Fruit fly (Drosophila melanogaster) whole organism, embryonic: Measurements from ENCODE around the gene Cyp4ac2.
A peak's percentile ranks its signal among the peaks of the same experiment; 100 is the strongest.

Experiments
- ATbp ChIP-seq: fragments of 200-800 bp; sonication (Bioruptor generic); optimal IDR thresholded peaks from 2 replicates; lab custom pipeline; 2017; ENCODE audit warnings: missing biosample characterization, mild to moderate bottlenecking, missing genetic modification characterization, missing genetic modification reagents
- Bdp1 ChIP-seq: fragments of 200-800 bp; sonication (Bioruptor generic); optimal IDR thresholded peaks from 3 replicates; lab custom pipeline; 2016; ENCODE audit warnings: missing biosample characterization, missing genetic modification characterization
- CG10543 ChIP-seq: fragments of 200-800 bp; sonication (Bioruptor generic); optimal IDR thresholded peaks from 3 replicates; lab custom pipeline; 2017; ENCODE audit warnings: missing biosample characterization, mild to moderate bottlenecking, missing genetic modification characterization, moderate library complexity
- CG10979 ChIP-seq: fragments of 200-800 bp; sonication (Bioruptor generic); optimal IDR thresholded peaks from 2 replicates; lab custom pipeline; 2018; ENCODE audit warnings: missing biosample characterization, mild to moderate bottlenecking, missing genetic modification characterization, moderate library complexity
- CG11398 ChIP-seq: fragments of 200-800 bp; sonication (Bioruptor generic); optimal IDR thresholded peaks from 2 replicates; lab custom pipeline; 2016; ENCODE audit warnings: missing biosample characterization, missing genetic modification characterization
- CG12219 ChIP-seq: fragments of 200-800 bp; sonication (Bioruptor generic); optimal IDR thresholded peaks from 3 replicates; lab custom pipeline; 2018; ENCODE audit warnings: missing biosample characterization, mild to moderate bottlenecking, missing genetic modification characterization
- CG12744 ChIP-seq: fragments of 200-800 bp; sonication (Bioruptor generic); optimal IDR thresholded peaks from 2 replicates; lab custom pipeline; 2016; ENCODE audit warnings: missing biosample characterization, missing genetic modification characterization
- CG13624 ChIP-seq: fragments of 200-800 bp; sonication (Bioruptor generic); optimal IDR thresholded peaks from 2 replicates; lab custom pipeline; 2016; ENCODE audit warnings: missing biosample characterization, missing genetic modification characterization
- CG14014 ChIP-seq: fragments of 200-800 bp; sonication (Bioruptor generic); IDR thresholded peaks from 2 replicates; pipeline ENCODE4 v1.3.6; 2022; ENCODE audit warnings: missing biosample characterization, missing genetic modification characterization
- CG16813 ChIP-seq: fragments of 200-800 bp; sonication (Bioruptor generic); IDR thresholded peaks from 3 replicates; pipeline ENCODE4 v1.3.6; 2022; ENCODE audit warnings: missing biosample characterization, missing genetic modification characterization; ENCODE audit not compliant: partially characterized antibody
- CG18764 ChIP-seq: fragments of 200-800 bp; sonication (Bioruptor generic); optimal IDR thresholded peaks from 3 replicates; lab custom pipeline; 2016; ENCODE audit warnings: missing biosample characterization, missing genetic modification characterization
- CG2120 ChIP-seq: fragments of 200-800 bp; sonication (Bioruptor generic); optimal IDR thresholded peaks from 3 replicates; lab custom pipeline; 2016; ENCODE audit warnings: missing biosample characterization, missing genetic modification characterization
- CG31441 ChIP-seq: fragments of 200-800 bp; sonication (Bioruptor generic); IDR thresholded peaks from 2 replicates; pipeline ENCODE4 v1.3.6; 2022; ENCODE audit warnings: missing biosample characterization, missing genetic modification characterization
- CG4617 ChIP-seq: fragments of 200-800 bp; sonication (Bioruptor generic); optimal IDR thresholded peaks from 3 replicates; lab custom pipeline; 2016; ENCODE audit warnings: missing biosample characterization, missing genetic modification characterization, borderline replicate concordance
- CG5180 ChIP-seq: fragments of 200-800 bp; sonication (Bioruptor generic); optimal IDR thresholded peaks from 3 replicates; lab custom pipeline; 2017; ENCODE audit warnings: missing biosample characterization, missing genetic modification characterization, mild to moderate bottlenecking, moderate library complexity, missing genetic modification reagents
- CG6854 ChIP-seq: fragments of 200-800 bp; sonication (Bioruptor generic); optimal IDR thresholded peaks from 3 replicates; lab custom pipeline; 2017; ENCODE audit warnings: missing biosample characterization, mild to moderate bottlenecking, missing genetic modification characterization
- CG7786 ChIP-seq: fragments of 200-800 bp; sonication (Bioruptor generic); optimal IDR thresholded peaks from 2 replicates; lab custom pipeline; 2016; ENCODE audit warnings: missing biosample characterization, missing genetic modification characterization
- CG8388 ChIP-seq: fragments of 200-800 bp; sonication (Bioruptor generic); optimal IDR thresholded peaks from 2 replicates; lab custom pipeline; 2019; ENCODE audit warnings: missing biosample characterization, mild to moderate bottlenecking, missing genetic modification characterization, moderate library complexity
- D19B ChIP-seq: fragments of 200-800 bp; sonication (Bioruptor generic); optimal IDR thresholded peaks from 2 replicates; lab custom pipeline; 2017; ENCODE audit warnings: missing biosample characterization, mild to moderate bottlenecking, missing genetic modification characterization
- Dbx ChIP-seq: fragments of 200-800 bp; sonication (Bioruptor generic); IDR thresholded peaks from 3 replicates; pipeline ENCODE4 v1.3.6; 2022; ENCODE audit warnings: missing biosample characterization, missing genetic modification characterization
- Dek ChIP-seq: fragments of 200-800 bp; sonication (Bioruptor generic); optimal IDR thresholded peaks from 3 replicates; lab custom pipeline; 2019; ENCODE audit warnings: missing biosample characterization, mild to moderate bottlenecking, missing genetic modification characterization, moderate library complexity
- ERR ChIP-seq: fragments of 200-800 bp; sonication (Bioruptor generic); optimal IDR thresholded peaks from 2 replicates; lab custom pipeline; 2016; ENCODE audit warnings: missing biosample characterization, missing genetic modification characterization
- HmgD ChIP-seq: fragments of 200-800 bp; sonication (Bioruptor generic); optimal IDR thresholded peaks from 3 replicates; lab custom pipeline; 2016; ENCODE audit warnings: missing biosample characterization, missing genetic modification characterization
- Hr51 ChIP-seq, 2 experiments: fragments of 200-800 bp; sonication (Bioruptor generic); optimal IDR thresholded peaks; 2 replicates in 1 of 2; 3 replicates in 1 of 2; lab custom pipeline; 2016 to 2018; ENCODE audit warnings: missing biosample characterization in 2 of 2, missing genetic modification characterization in 2 of 2, mild to moderate bottlenecking in 1 of 2, moderate library complexity in 1 of 2
- Lim3 ChIP-seq: fragments of 200-800 bp; sonication (Bioruptor generic); IDR thresholded peaks from 2 replicates; pipeline ENCODE4 v1.3.6; 2022; ENCODE audit warnings: missing biosample characterization, missing genetic modification characterization
- Meics ChIP-seq: fragments of 200-800 bp; sonication (Bioruptor generic); optimal IDR thresholded peaks from 2 replicates; lab custom pipeline; 2017; ENCODE audit warnings: missing biosample characterization, mild to moderate bottlenecking, missing genetic modification characterization
- Nf-YB ChIP-seq: fragments of 200-800 bp; sonication (Bioruptor generic); optimal IDR thresholded peaks from 3 replicates; lab custom pipeline; 2019; ENCODE audit warnings: missing biosample characterization, mild to moderate bottlenecking, missing genetic modification characterization, moderate library complexity
- Pdp1 ChIP-seq, 2 experiments: fragments of 200-800 bp; sonication (Bioruptor generic); optimal IDR thresholded peaks; 3 replicates each; lab custom pipeline; 2016; ENCODE audit warnings: missing biosample characterization in 2 of 2, missing genetic modification characterization in 2 of 2, mild to moderate bottlenecking in 1 of 2, moderate library complexity in 1 of 2
- Poxn ChIP-seq: fragments of 200-800 bp; sonication (Bioruptor generic); IDR thresholded peaks from 2 replicates; pipeline ENCODE4 v1.3.6; 2022; ENCODE audit warnings: missing biosample characterization, missing genetic modification characterization
- Rfx ChIP-seq: fragments of 200-800 bp; sonication (Bioruptor generic); IDR thresholded peaks from 2 replicates; pipeline ENCODE4 v1.3.6; 2022; ENCODE audit warnings: missing biosample characterization, missing genetic modification characterization
- ac ChIP-seq: fragments of 200-800 bp; sonication (Bioruptor generic); optimal IDR thresholded peaks from 3 replicates; lab custom pipeline; 2017; ENCODE audit warnings: missing biosample characterization, mild to moderate bottlenecking, missing genetic modification characterization
- bcd ChIP-seq: fragments of 200-800 bp; sonication (Bioruptor generic); optimal IDR thresholded peaks from 2 replicates; lab custom pipeline; 2017; ENCODE audit warnings: missing biosample characterization, mild to moderate bottlenecking, missing genetic modification characterization
- cwo ChIP-seq: fragments of 200-800 bp; sonication (Bioruptor generic); optimal IDR thresholded peaks from 3 replicates; lab custom pipeline; 2017; ENCODE audit warnings: missing biosample characterization, missing genetic modification characterization, mild to moderate bottlenecking, moderate library complexity, missing genetic modification reagents
- dmrt99B ChIP-seq: fragments of 200-800 bp; sonication (Bioruptor generic); optimal IDR thresholded peaks from 2 replicates; lab custom pipeline; 2018; ENCODE audit warnings: missing biosample characterization, mild to moderate bottlenecking, missing genetic modification characterization, moderate library complexity
- en ChIP-seq: fragments of 200-800 bp; sonication (Bioruptor generic); optimal IDR thresholded peaks from 2 replicates; lab custom pipeline; 2016; ENCODE audit warnings: missing biosample characterization, missing genetic modification characterization
- esg ChIP-seq: fragments of 200-800 bp; sonication (Bioruptor generic); conservative IDR thresholded peaks from 2 replicates; pipeline ENCODE4 v1.3.6; 2022; ENCODE audit warnings: missing biosample characterization, missing genetic modification characterization
- fu2 ChIP-seq: fragments of 200-800 bp; sonication (Bioruptor generic); optimal IDR thresholded peaks from 2 replicates; lab custom pipeline; 2016; ENCODE audit warnings: missing biosample characterization, missing genetic modification characterization
- gem ChIP-seq: fragments of 200-800 bp; sonication (Bioruptor generic); optimal IDR thresholded peaks from 2 replicates; lab custom pipeline; 2019; ENCODE audit warnings: missing biosample characterization, mild to moderate bottlenecking, missing genetic modification characterization, moderate library complexity
- grau ChIP-seq: fragments of 200-800 bp; optimal IDR thresholded peaks from 3 replicates; lab custom pipeline; 2019; ENCODE audit warnings: missing biosample characterization, mild to moderate bottlenecking, missing genetic modification characterization, moderate library complexity
- klu ChIP-seq: fragments of 200-800 bp; sonication (Bioruptor generic); IDR thresholded peaks from 2 replicates; pipeline ENCODE4 v1.3.6; 2022; ENCODE audit warnings: missing biosample characterization, missing genetic modification characterization
- knrl ChIP-seq: fragments of 200-800 bp; sonication (Bioruptor generic); IDR thresholded peaks from 3 replicates; pipeline ENCODE4 v1.3.6; 2022; ENCODE audit warnings: missing biosample characterization, missing genetic modification characterization; ENCODE audit not compliant: partially characterized antibody
- lilli ChIP-seq: fragments of 200-800 bp; sonication (Bioruptor generic); optimal IDR thresholded peaks from 3 replicates; lab custom pipeline; 2016; ENCODE audit warnings: missing biosample characterization, missing genetic modification characterization
- nau ChIP-seq: fragments of 200-800 bp; sonication (Bioruptor generic); optimal IDR thresholded peaks from 3 replicates; lab custom pipeline; 2017; ENCODE audit warnings: missing biosample characterization, mild to moderate bottlenecking, missing genetic modification characterization, missing genetic modification reagents
- ro ChIP-seq: fragments of 200-800 bp; sonication (Bioruptor generic); IDR thresholded peaks from 2 replicates; pipeline ENCODE4 v1.3.6; 2022; ENCODE audit warnings: missing biosample characterization, missing genetic modification characterization
- stc ChIP-seq: fragments of 200-800 bp; sonication (Bioruptor generic); IDR thresholded peaks from 2 replicates; pipeline ENCODE4 v1.3.6; 2022; ENCODE audit warnings: missing biosample characterization, missing genetic modification characterization
- tx ChIP-seq: fragments of 200-800 bp; sonication (Bioruptor generic); optimal IDR thresholded peaks from 2 replicates; lab custom pipeline; 2016; ENCODE audit warnings: missing biosample characterization, missing genetic modification characterization
- zen2 ChIP-seq: fragments of 200-800 bp; sonication (Bioruptor generic); IDR thresholded peaks from 3 replicates; pipeline ENCODE4 v1.3.6; 2022; ENCODE audit warnings: missing biosample characterization, missing genetic modification characterization; ENCODE audit not compliant: partially characterized antibody
- zfh2 ChIP-seq: fragments of 200-800 bp; sonication (Bioruptor generic); optimal IDR thresholded peaks from 2 replicates; lab custom pipeline; 2016; ENCODE audit warnings: missing biosample characterization, missing genetic modification characterization

The Cyp4ac2 gene

DNA sequence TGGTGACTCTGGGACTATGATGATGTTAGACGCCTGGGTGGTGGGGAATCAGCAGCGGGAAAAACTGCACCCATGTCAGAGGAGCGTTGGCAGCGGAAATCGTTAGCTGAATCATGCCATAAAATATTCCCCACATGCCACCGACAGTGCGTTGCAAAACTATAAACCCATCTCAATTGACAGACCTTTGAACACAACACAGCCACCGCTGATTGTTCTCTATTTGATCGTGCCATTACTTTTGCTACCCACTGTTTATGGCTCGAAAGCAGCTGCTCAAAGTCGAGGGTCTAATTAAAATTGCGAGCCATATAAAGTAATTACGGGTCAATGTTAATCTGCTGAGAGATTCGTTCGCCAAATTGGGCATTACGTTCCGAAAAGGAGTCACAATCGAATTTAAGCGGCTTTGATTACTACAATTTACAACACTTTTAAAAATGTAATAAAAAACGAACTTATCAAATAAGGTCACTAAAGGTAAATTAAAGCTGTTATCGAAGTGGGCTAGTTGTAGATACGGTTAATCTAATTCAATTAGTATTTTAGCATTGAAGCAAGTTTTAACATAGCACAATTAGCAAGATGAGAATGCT is 41.4 kb upstream of the Cyp4ac2 start (continued):
- no peak for TF ChIP-seq zen2 (GFP tag; lab: Robert Waterston, UW)
- TF ChIP-seq ac (GFP tag; lab: Kevin White, UChicago) = no peak
- no peak for TF ChIP-seq klu
- TF ChIP-seq en (GFP tag; lab: Kevin White, UChicago) = no peak
- TF ChIP-seq Poxn = no peak
- TF ChIP-seq knrl = no peak
- TF ChIP-seq CG4617 = no peak
- TF ChIP-seq fu2 = no peak

DNA sequence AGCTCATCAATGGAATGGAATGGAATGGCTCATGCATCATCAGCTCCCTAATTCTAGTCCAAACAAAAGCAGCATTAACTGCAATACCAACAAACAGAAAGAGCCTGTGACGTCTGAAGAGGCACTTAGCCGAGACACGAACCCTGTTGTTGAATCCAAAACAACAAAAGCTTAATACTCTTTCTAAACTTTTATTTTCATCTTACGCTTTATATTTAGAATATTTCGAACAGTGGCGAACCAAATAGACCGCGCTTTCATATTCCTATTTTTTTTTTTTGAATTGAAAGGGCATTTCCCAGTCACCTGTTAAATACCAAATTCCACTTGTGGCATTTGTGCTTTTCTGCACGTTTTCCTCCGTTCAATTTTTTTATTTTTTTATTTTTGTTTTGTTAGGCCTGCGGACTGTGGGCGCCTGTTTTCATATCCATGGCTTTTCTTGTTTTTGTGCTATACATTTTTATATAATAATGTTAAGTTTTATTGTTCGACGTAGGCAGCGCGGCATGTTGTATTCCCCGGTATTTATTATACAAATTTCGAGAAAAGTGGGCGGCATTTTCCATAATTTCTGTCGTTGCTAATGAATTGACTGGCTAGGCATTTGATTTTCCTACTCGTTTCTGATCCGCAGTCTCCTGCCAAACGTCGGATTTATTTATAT is 40.5 kb upstream of the Cyp4ac2 start:
- peak; percentile 23 for TF ChIP-seq bcd
- peak; percentile 3 for TF ChIP-seq nau (GFP tag; lab: Kevin White, UChicago)
- no peak for TF ChIP-seq CG12744 (GFP tag; lab: Kevin White, UChicago)
- TF ChIP-seq esg (GFP tag; lab: Robert Waterston, UW) = 0 out of 2 replicates have a peak, but pooled peaks have one; percentile 10
- TF ChIP-seq Dbx = no peak
- no peak for TF ChIP-seq CG11398 (GFP tag; lab: Kevin White, UChicago)
- peak; percentile 4 for TF ChIP-seq CG8388 (GFP tag; lab: Kevin White, UChicago)
- no peak for TF ChIP-seq CG12219 (GFP tag; lab: Kevin White, UChicago)
- TF ChIP-seq dmrt99B (tag; lab: Kevin White, UChicago) = peak; percentile 13
- peak; percentile 36 for TF ChIP-seq Meics
- peak; percentile 62 for TF ChIP-seq Rfx (GFP tag; lab: Robert Waterston, UW)
- TF ChIP-seq Nf-YB = no peak
- TF ChIP-seq lilli (GFP tag; lab: Kevin White, UChicago) = peak; percentile 57
- peak; percentile 58; the same call in 1 of the 2 replicates for TF ChIP-seq CG14014 (GFP tag; lab: Robert Waterston, UW)
- no peak for TF ChIP-seq D19B
- no peak for TF ChIP-seq Lim3
- TF ChIP-seq CG2120 (GFP tag; lab: Kevin White, UChicago) = peak; percentile 62
- TF ChIP-seq tx (GFP tag; lab: Kevin White, UChicago) = no peak
- peak; percentile 49 for TF ChIP-seq CG13624 (GFP tag; lab: Kevin White, UChicago)
- no peak for TF ChIP-seq ro (GFP tag; lab: Robert Waterston, UW)
- no peak for TF ChIP-seq CG6854 (GFP tag; lab: Kevin White, UChicago)
- TF ChIP-seq CG7786 = peak; percentile 3
- no peak for TF ChIP-seq HmgD
- TF ChIP-seq Hr51 (GFP tag; optimal IDR thresholded peaks at IDR 0.05; lab: Kevin White, UChicago) = peak in 1 of 2 experiments; percentile 43
- peak; percentile 6 for TF ChIP-seq grau (tag; lab: Kevin White, UChicago)
- no peak for TF ChIP-seq Bdp1 (GFP tag; lab: Kevin White, UChicago)
- 0 out of 2 replicates have a peak, but pooled peaks have one; percentile 12 for TF ChIP-seq CG31441
- peak; percentile 7 to 64 for TF ChIP-seq Pdp1 (GFP tag; optimal IDR thresholded peaks at IDR 0.05; lab: Kevin White, UChicago)
- TF ChIP-seq Dek (tag; lab: Kevin White, UChicago) = no peak
- TF ChIP-seq zfh2 (GFP tag; lab: Kevin White, UChicago) = peak; percentile 26
- TF ChIP-seq CG16813 (GFP tag; lab: Robert Waterston, UW) = no peak
- peak; percentile 39 for TF ChIP-seq CG10543
- no peak for TF ChIP-seq CG18764 (GFP tag; lab: Kevin White, UChicago)
- TF ChIP-seq stc (GFP tag; lab: Robert Waterston, UW) = peak; percentile 49; the same call in 1 of the 2 replicates
- peak; percentile 7 for TF ChIP-seq ATbp
- no peak for TF ChIP-seq CG10979
- peak; percentile 76 for TF ChIP-seq cwo (GFP tag; lab: Kevin White, UChicago)
- TF ChIP-seq ERR (GFP tag; lab: Kevin White, UChicago) = peak; percentile 3
- no peak for TF ChIP-seq gem (tag; lab: Kevin White, UChicago)
- TF ChIP-seq CG5180 (GFP tag; lab: Kevin White, UChicago) = no peak
